Fruit fly (Drosophila melanogaster) whole organism, embryonic: ENCODE data around the gene CkIIalpha-i3.
A peak's percentile ranks its signal among the peaks of the same experiment; 100 is the strongest.

Source experiments
- CG10274 ChIP-seq: fragments of 200-800 bp; sonication (Bioruptor generic); optimal IDR thresholded peaks from 3 replicates; lab custom pipeline; 2017; ENCODE audit warnings: missing biosample characterization, mild to moderate bottlenecking, missing genetic modification characterization
- CG10366 ChIP-seq: fragments of 200-800 bp; sonication (Bioruptor generic); IDR thresholded peaks from 2 replicates; pipeline ENCODE4 v1.3.6; 2022; ENCODE audit warnings: missing biosample characterization, missing genetic modification characterization
- CG10431 ChIP-seq: fragments of 200-800 bp; sonication (Bioruptor generic); optimal IDR thresholded peaks from 3 replicates; lab custom pipeline; 2018; ENCODE audit warnings: missing biosample characterization, mild to moderate bottlenecking, missing genetic modification characterization
- CG10565 ChIP-seq: fragments of 200-800 bp; sonication (Bioruptor generic); optimal IDR thresholded peaks from 3 replicates; lab custom pipeline; 2016; ENCODE audit warnings: missing biosample characterization, mild to moderate bottlenecking, missing genetic modification characterization
- CG10654 ChIP-seq: fragments of 200-800 bp; sonication (Bioruptor generic); optimal IDR thresholded peaks from 2 replicates; lab custom pipeline; 2016; ENCODE audit warnings: missing biosample characterization, missing genetic modification characterization
- CG11560 ChIP-seq: fragments of 200-800 bp; sonication (Bioruptor generic); IDR thresholded peaks from 3 replicates; pipeline ENCODE4 v1.3.6; 2022; ENCODE audit warnings: missing biosample characterization, missing genetic modification characterization
- CG11695 ChIP-seq: fragments of 200-800 bp; sonication (Bioruptor generic); IDR thresholded peaks from 3 replicates; pipeline ENCODE4 v1.3.6; 2022; ENCODE audit warnings: missing biosample characterization, missing genetic modification characterization
- CG12071 ChIP-seq: fragments of 200-800 bp; sonication (Bioruptor generic); optimal IDR thresholded peaks from 3 replicates; lab custom pipeline; 2018; ENCODE audit warnings: missing biosample characterization, mild to moderate bottlenecking, missing genetic modification characterization
- CG12219 ChIP-seq: fragments of 200-800 bp; sonication (Bioruptor generic); optimal IDR thresholded peaks from 3 replicates; lab custom pipeline; 2018; ENCODE audit warnings: missing biosample characterization, mild to moderate bottlenecking, missing genetic modification characterization
- CG13287 ChIP-seq: fragments of 200-800 bp; sonication (Bioruptor generic); IDR thresholded peaks from 2 replicates; pipeline ENCODE4 v1.3.6; 2022; ENCODE audit warnings: missing biosample characterization, missing genetic modification characterization; ENCODE audit not compliant: partially characterized antibody
- CG15601 ChIP-seq: fragments of 200-800 bp; sonication (Bioruptor generic); optimal IDR thresholded peaks from 3 replicates; lab custom pipeline; 2019; ENCODE audit warnings: missing biosample characterization, mild to moderate bottlenecking, missing genetic modification characterization, moderate library complexity
- CG3065 ChIP-seq: fragments of 200-800 bp; sonication (Bioruptor generic); optimal IDR thresholded peaks from 2 replicates; lab custom pipeline; 2016; ENCODE audit warnings: missing biosample characterization, missing genetic modification characterization
- CG4730 ChIP-seq: fragments of 200-800 bp; sonication (Bioruptor generic); IDR thresholded peaks from 2 replicates; pipeline ENCODE4 v1.3.6; 2022; ENCODE audit warnings: missing biosample characterization, missing genetic modification characterization
- CG6765 ChIP-seq: fragments of 200-800 bp; sonication (Bioruptor generic); optimal IDR thresholded peaks from 3 replicates; lab custom pipeline; 2017; ENCODE audit warnings: missing biosample characterization, mild to moderate bottlenecking, missing genetic modification characterization
- CG7556 ChIP-seq: fragments of 200-800 bp; sonication (Bioruptor generic); optimal IDR thresholded peaks from 2 replicates; lab custom pipeline; 2017; ENCODE audit warnings: missing biosample characterization, mild to moderate bottlenecking, missing genetic modification characterization
- CG7839 ChIP-seq: fragments of 200-800 bp; sonication (Bioruptor generic); optimal IDR thresholded peaks from 3 replicates; lab custom pipeline; 2018; ENCODE audit warnings: missing biosample characterization, mild to moderate bottlenecking, missing genetic modification characterization, moderate library complexity
- CG8388 ChIP-seq: fragments of 200-800 bp; sonication (Bioruptor generic); optimal IDR thresholded peaks from 2 replicates; lab custom pipeline; 2019; ENCODE audit warnings: missing biosample characterization, mild to moderate bottlenecking, missing genetic modification characterization, moderate library complexity
- Doc3 ChIP-seq: fragments of 200-800 bp; sonication (Bioruptor generic); IDR thresholded peaks from 3 replicates; pipeline ENCODE4 v1.3.6; 2022; ENCODE audit warnings: missing biosample characterization, missing genetic modification characterization; ENCODE audit not compliant: partially characterized antibody
- Drgx ChIP-seq: fragments of 200-800 bp; sonication (Bioruptor generic); IDR thresholded peaks from 2 replicates; pipeline ENCODE4 v1.3.6; 2022; ENCODE audit warnings: missing biosample characterization, missing genetic modification characterization
- Ets65A ChIP-seq: fragments of 200-800 bp; sonication (Bioruptor generic); peaks from one replicate; lab custom pipeline; 2016; ENCODE audit warnings: missing biosample characterization, missing genetic modification characterization
- HLH4C ChIP-seq: fragments of 200-800 bp; sonication (Bioruptor generic); IDR thresholded peaks from 3 replicates; pipeline ENCODE4 v1.3.6; 2022; ENCODE audit warnings: missing biosample characterization, missing genetic modification characterization; ENCODE audit not compliant: partially characterized antibody
- Hand ChIP-seq: fragments of 200-800 bp; sonication (Bioruptor generic); optimal IDR thresholded peaks from 2 replicates; lab custom pipeline; 2017; ENCODE audit warnings: mild to moderate bottlenecking, missing biosample characterization, missing genetic modification reagents, missing genetic modification characterization
- Hey ChIP-seq: fragments of 200-800 bp; sonication (Bioruptor generic); optimal IDR thresholded peaks from 3 replicates; lab custom pipeline; 2018; ENCODE audit warnings: missing biosample characterization, mild to moderate bottlenecking, missing genetic modification characterization
- Hsf ChIP-seq: fragments of 200-800 bp; sonication (Bioruptor generic); optimal IDR thresholded peaks from 3 replicates; lab custom pipeline; 2016; ENCODE audit warnings: missing biosample characterization, missing genetic modification characterization
- Nf-YC ChIP-seq: fragments of 200-800 bp; optimal IDR thresholded peaks from 3 replicates; lab custom pipeline; 2019; ENCODE audit warnings: missing biosample characterization, mild to moderate bottlenecking, missing genetic modification characterization, moderate library complexity
- NfI ChIP-seq: fragments of 200-800 bp; sonication (Bioruptor generic); optimal IDR thresholded peaks from 3 replicates; lab custom pipeline; 2018; ENCODE audit warnings: missing biosample characterization, mild to moderate bottlenecking, missing genetic modification characterization, moderate library complexity
- Oli ChIP-seq: fragments of 200-800 bp; sonication (Bioruptor generic); optimal IDR thresholded peaks from 2 replicates; lab custom pipeline; 2018; ENCODE audit warnings: missing biosample characterization, mild to moderate bottlenecking, missing genetic modification characterization, moderate library complexity
- Ravus ChIP-seq: fragments of 200-800 bp; sonication (Bioruptor generic); IDR thresholded peaks from 2 replicates; pipeline ENCODE4 v1.3.6; 2022; ENCODE audit warnings: missing biosample characterization, missing genetic modification characterization
- Trl ChIP-seq, 3 experiments: fragments of >200 bp in 2 of 3; fragments of 200-800 bp in 1 of 3; sonication (Bioruptor generic) in 1 of 3; optimal IDR thresholded peaks; 2 replicates in 1 of 3; 3 replicates in 2 of 3; lab custom pipeline; 2016 to 2017; ENCODE audit warnings: missing biosample characterization in 1 of 3, missing genetic modification characterization in 1 of 3
- ara ChIP-seq: fragments of 200-800 bp; sonication (Bioruptor generic); IDR thresholded peaks from 2 replicates; pipeline ENCODE4 v1.3.6; 2022; ENCODE audit warnings: missing biosample characterization, missing genetic modification characterization
- br ChIP-seq: fragments of >200 bp; optimal IDR thresholded peaks from 2 replicates; lab custom pipeline; 2017
- btn ChIP-seq: fragments of 200-800 bp; sonication (Bioruptor generic); optimal IDR thresholded peaks from 2 replicates; lab custom pipeline; 2016; ENCODE audit warnings: missing biosample characterization, missing genetic modification characterization
- disco-r ChIP-seq: fragments of 200-800 bp; sonication (Bioruptor generic); optimal IDR thresholded peaks from 2 replicates; lab custom pipeline; 2016; ENCODE audit warnings: missing biosample characterization, missing genetic modification characterization
- dm ChIP-seq: fragments of 200-800 bp; sonication (Bioruptor generic); optimal IDR thresholded peaks from 3 replicates; lab custom pipeline; 2016; ENCODE audit warnings: missing biosample characterization, missing genetic modification characterization
- emc ChIP-seq: fragments of 200-800 bp; sonication (Bioruptor generic); optimal IDR thresholded peaks from 2 replicates; lab custom pipeline; 2016; ENCODE audit warnings: missing biosample characterization, missing genetic modification characterization
- gsb ChIP-seq: fragments of 200-800 bp; sonication (Bioruptor generic); IDR thresholded peaks from 2 replicates; pipeline ENCODE4 v1.3.6; 2022; ENCODE audit warnings: missing biosample characterization, missing genetic modification characterization
- hbn ChIP-seq: fragments of 200-800 bp; sonication (Bioruptor generic); IDR thresholded peaks from 2 replicates; pipeline ENCODE4 v1.3.6; 2022; ENCODE audit warnings: missing biosample characterization, missing genetic modification characterization; ENCODE audit not compliant: partially characterized antibody
- ind ChIP-seq: fragments of 200-800 bp; sonication (Bioruptor generic); optimal IDR thresholded peaks from 3 replicates; lab custom pipeline; 2016; ENCODE audit warnings: missing biosample characterization, missing genetic modification characterization
- insv ChIP-seq, 2 experiments: fragments of 200-800 bp; sonication (Bioruptor generic); optimal IDR thresholded peaks; 3 replicates each; lab custom pipeline; 2016 to 2018; ENCODE audit warnings: missing biosample characterization in 2 of 2, missing genetic modification characterization in 2 of 2
- jigr1 ChIP-seq: fragments of 200-800 bp; sonication (Bioruptor generic); IDR thresholded peaks from 3 replicates; pipeline ENCODE4 v1.3.6; 2022; ENCODE audit warnings: missing biosample characterization, missing genetic modification characterization
- lov ChIP-seq, 2 experiments: fragments of 200-800 bp in 1 of 2; fragments of >200 bp in 1 of 2; sonication (Bioruptor generic) in 1 of 2; IDR thresholded peaks in 1 of 2; optimal IDR thresholded peaks in 1 of 2; 2 replicates in 1 of 2; 3 replicates in 1 of 2; pipeline versions ENCODE4 v1.3.6 to Lab custom; 2017 to 2022; ENCODE audit warnings: missing biosample characterization in 1 of 2, missing genetic modification characterization in 1 of 2
- mam ChIP-seq: fragments of 200-800 bp; sonication (Bioruptor generic); optimal IDR thresholded peaks from 3 replicates; lab custom pipeline; 2016; ENCODE audit warnings: missing biosample characterization, missing genetic modification characterization
- mld ChIP-seq: fragments of 200-800 bp; sonication (Bioruptor generic); IDR thresholded peaks from 3 replicates; pipeline ENCODE4 v1.3.6; 2022; ENCODE audit warnings: missing biosample characterization, missing genetic modification characterization; ENCODE audit not compliant: partially characterized antibody
- nerfin-1 ChIP-seq: fragments of 200-800 bp; sonication (Bioruptor generic); optimal IDR thresholded peaks from 3 replicates; lab custom pipeline; 2019; ENCODE audit warnings: missing biosample characterization, mild to moderate bottlenecking, missing genetic modification characterization, moderate library complexity
- org-1 ChIP-seq: fragments of 200-800 bp; sonication (Bioruptor generic); optimal IDR thresholded peaks from 2 replicates; lab custom pipeline; 2017; ENCODE audit warnings: missing biosample characterization, missing genetic modification characterization
- p53 ChIP-seq: fragments of 200-800 bp; sonication (Bioruptor generic); optimal IDR thresholded peaks from 2 replicates; lab custom pipeline; 2016; ENCODE audit warnings: missing biosample characterization, missing genetic modification characterization
- shn ChIP-seq: fragments of 200-800 bp; sonication (Bioruptor generic); optimal IDR thresholded peaks from 3 replicates; lab custom pipeline; 2016; ENCODE audit warnings: missing biosample characterization, missing genetic modification characterization
- stwl ChIP-seq: fragments of 200-800 bp; sonication (Bioruptor generic); optimal IDR thresholded peaks from 3 replicates; lab custom pipeline; 2018; ENCODE audit warnings: missing biosample characterization, mild to moderate bottlenecking, missing genetic modification characterization, moderate library complexity
- tll ChIP-seq, 2 experiments: fragments of 200-800 bp in 1 of 2; fragments of >200 bp in 1 of 2; sonication (Bioruptor generic) in 1 of 2; optimal IDR thresholded peaks; 2 replicates each; lab custom pipeline; 2017 to 2019; ENCODE audit warnings: missing biosample characterization in 2 of 2, missing genetic modification characterization in 2 of 2, mild to moderate bottlenecking in 1 of 2, moderate library complexity in 1 of 2

The CkIIalpha-i3 gene

dm6 chr3L:725527-726191 lies 15.3 kb upstream of the CkIIalpha-i3 start (continued):
- no peak for TF ChIP-seq insv (GFP tag; optimal IDR thresholded peaks at IDR 0.05; lab: Kevin White, UChicago)
- TF ChIP-seq Hsf = peak; percentile 76
- 0 out of 2 replicates have a peak, but pooled peaks have one; percentile 8 for TF ChIP-seq Drgx
- TF ChIP-seq CG8388 (GFP tag; lab: Kevin White, UChicago) = peak; percentile 87
- TF ChIP-seq CG12071 (GFP tag; lab: Kevin White, UChicago) = no peak
- TF ChIP-seq Doc3 (GFP tag; lab: Robert Waterston, UW) = no peak
- TF ChIP-seq gsb (GFP tag; lab: Robert Waterston, UW) = no peak
- TF ChIP-seq mld (GFP tag; lab: Robert Waterston, UW) = no peak
- TF ChIP-seq org-1 (GFP tag; lab: Kevin White, UChicago) = peak; percentile 63
- peak; percentile 85 for TF ChIP-seq btn (GFP tag; lab: Kevin White, UChicago)
- TF ChIP-seq Trl (optimal IDR thresholded peaks at IDR 0.05; lab: Kevin White, UChicago) = no peak
- TF ChIP-seq Trl (GFP tag; optimal IDR thresholded peaks at IDR 0.05; lab: Kevin White, UChicago) = peak; percentile 83
- peak; percentile 78 for TF ChIP-seq CG7839 (tag; lab: Kevin White, UChicago)
- TF ChIP-seq hbn (GFP tag; lab: Robert Waterston, UW) = no peak
- peak; percentile 70; the same call in 2 of the 3 replicates for TF ChIP-seq CG11695
- TF ChIP-seq CG10274 (GFP tag; lab: Kevin White, UChicago) = no peak
- peak; percentile 74 for TF ChIP-seq Oli (tag; lab: Kevin White, UChicago)
- no peak for TF ChIP-seq HLH4C
- no peak for TF ChIP-seq br (lab: Kevin White, UChicago)
- no peak for TF ChIP-seq CG11560 (tag; lab: Robert Waterston, UW)
- no peak for TF ChIP-seq CG13287 (GFP tag; lab: Robert Waterston, UW)
- TF ChIP-seq disco-r = peak; percentile 45
- no peak for TF ChIP-seq lov (optimal IDR thresholded peaks at IDR 0.05; lab: Kevin White, UChicago)
- peak; percentile 95 for TF ChIP-seq lov (GFP tag; IDR thresholded peaks at IDR 0.05; lab: Robert Waterston, UW)
- TF ChIP-seq CG10366 (GFP tag; lab: Robert Waterston, UW) = peak; percentile 63
- peak; percentile 76 for TF ChIP-seq stwl
- TF ChIP-seq dm = peak; percentile 60
- TF ChIP-seq tll (GFP tag; optimal IDR thresholded peaks at IDR 0.05; lab: Kevin White, UChicago) = no peak
- TF ChIP-seq mam (GFP tag; lab: Kevin White, UChicago) = peak; percentile 48
- TF ChIP-seq Ravus = no peak
- TF ChIP-seq CG10431 (GFP tag; lab: Kevin White, UChicago) = peak; percentile 1
- TF ChIP-seq CG12219 (GFP tag; lab: Kevin White, UChicago) = peak; percentile 70
- no peak for TF ChIP-seq CG6765 (GFP tag; lab: Kevin White, UChicago)
- peak; percentile 54; the same call in 1 of the 3 replicates for TF ChIP-seq jigr1 (GFP tag; lab: Robert Waterston, UW)
- TF ChIP-seq Nf-YC (tag; lab: Kevin White, UChicago) = no peak
- no peak for TF ChIP-seq Hand (GFP tag; lab: Kevin White, UChicago)
- TF ChIP-seq CG10654 = peak; percentile 78
- peak; percentile 4 for TF ChIP-seq CG10565 (GFP tag; lab: Kevin White, UChicago)
- TF ChIP-seq CG4730 (GFP tag; lab: Robert Waterston, UW) = peak; percentile 65
- peak; percentile 56 for TF ChIP-seq p53 (GFP tag; lab: Kevin White, UChicago)
- TF ChIP-seq CG15601 (tag; lab: Kevin White, UChicago) = peak; percentile 69
- peak; percentile 96 for TF ChIP-seq CG3065 (GFP tag; lab: Kevin White, UChicago)
- TF ChIP-seq ind (GFP tag; lab: Kevin White, UChicago) = peak; percentile 31
- no peak for TF ChIP-seq emc (GFP tag; lab: Kevin White, UChicago)
- no peak for TF ChIP-seq NfI
- TF ChIP-seq Hey (tag; lab: Kevin White, UChicago) = no peak
- peak; percentile 96 for TF ChIP-seq ara
- TF ChIP-seq shn (GFP tag; lab: Kevin White, UChicago) = peak; percentile 75
- TF ChIP-seq Ets65A (GFP tag; lab: Kevin White, UChicago) = peak; percentile 98
- peak; percentile 61 for TF ChIP-seq nerfin-1 (tag; lab: Kevin White, UChicago)
- TF ChIP-seq CG7556 = peak; percentile 76
